Worm (Caenorhabditis elegans): ENCODE data around the gene nhr-162.

nhr-162 gene

DNA sequence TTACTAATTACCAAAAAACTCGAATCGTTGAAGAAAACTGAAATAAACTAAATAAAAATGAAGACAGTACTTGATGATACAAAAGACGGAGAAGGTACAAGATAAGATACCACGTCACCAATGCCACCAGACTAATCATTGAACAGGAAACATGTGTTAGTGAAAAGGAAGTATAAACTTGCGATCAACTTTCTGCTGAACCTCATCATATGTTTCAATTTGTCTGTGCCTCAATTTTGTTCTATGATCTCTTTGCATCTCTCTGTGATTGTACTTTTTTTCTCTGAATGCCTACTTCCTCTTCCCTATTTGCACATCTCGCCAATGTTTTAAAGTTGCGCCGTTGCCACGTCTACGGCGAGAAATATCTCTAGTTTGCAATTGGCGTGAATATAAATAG lies 2.3 kb upstream of the nhr-162 start:
- no peak for TF ChIP-seq ama-1 (optimal IDR thresholded peaks at IDR 0.05)
- TF ChIP-seq ceh-36 (tag; optimal IDR thresholded peaks at IDR 0.05), result no peak
- TF ChIP-seq scrt-1 (GFP tag; IDR thresholded peaks at IDR 0.05), result no peak

DNA sequence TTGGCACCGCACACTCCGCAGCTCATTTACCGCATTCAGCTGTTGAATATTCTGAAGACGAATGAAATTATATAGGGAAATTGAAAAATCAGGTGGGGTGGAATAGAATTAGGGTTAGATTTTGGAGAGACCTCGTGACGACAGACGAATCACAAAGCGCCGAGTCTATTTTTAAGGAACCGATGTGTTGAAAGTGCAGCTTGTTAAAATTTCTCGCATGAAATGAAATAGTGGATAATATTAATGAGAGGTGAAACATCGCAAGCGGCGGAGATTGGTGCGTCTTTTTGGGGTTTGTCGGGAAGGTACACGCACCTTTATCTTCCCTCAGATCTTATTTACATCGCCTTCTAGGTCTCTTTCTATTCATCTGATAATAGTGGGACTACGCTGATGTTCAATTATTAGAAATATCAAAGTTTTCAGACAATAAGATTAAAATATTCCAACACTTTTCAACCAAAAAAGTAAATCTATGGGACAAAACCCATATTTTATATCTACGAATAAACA lies 2.0 kb downstream of the nhr-162 start, which contains the start of gene nhr-140:
Gene nhr-140, minus strand, starts transcription at position 51 of the 513 bp plus-strand sequence.
- TF ChIP-seq hmg-4 (GFP tag; optimal IDR thresholded peaks at IDR 0.05), result no peak
- no peak for TF ChIP-seq pes-1 (GFP tag; IDR thresholded peaks at IDR 0.05)
- TF ChIP-seq sea-1 (GFP tag; conservative IDR thresholded peaks at IDR 0.05), result no peak
- TF ChIP-seq ets-7 (tag; optimal IDR thresholded peaks at IDR 0.05), result no peak
- no peak for TF ChIP-seq aly-1 (tag; optimal IDR thresholded peaks at IDR 0.05)

DNA sequence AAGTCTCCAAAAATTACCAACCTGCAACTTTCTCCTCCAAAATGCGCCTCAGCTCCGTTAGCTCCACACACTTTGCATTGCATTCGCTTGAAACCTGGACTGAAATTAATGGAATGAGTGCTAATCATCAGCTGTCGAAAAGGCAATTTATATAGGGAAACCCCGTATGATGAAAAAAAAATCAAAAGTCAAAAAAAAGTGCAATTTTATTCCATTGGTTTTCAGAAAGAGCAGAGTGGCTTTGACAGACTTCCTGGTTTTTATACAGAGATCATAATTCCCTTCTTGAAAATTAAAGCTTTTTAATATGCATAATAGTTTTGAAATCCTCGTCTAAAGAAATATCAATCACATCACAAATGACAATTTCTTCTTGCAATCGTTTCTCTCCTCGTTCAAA lies 4.0 kb downstream of the nhr-162 start, which contains the start of gene nhr-139:
Gene nhr-139, minus strand, starts transcription at position 101 of the 400 bp plus-strand sequence.
- TF ChIP-seq ceh-13 (GFP tag; optimal IDR thresholded peaks at IDR 0.05) (no peak), tra-4 (tag; optimal IDR thresholded peaks at IDR 0.05) (no peak), B0310.2 (tag; optimal IDR thresholded peaks at IDR 0.05) (no peak), ama-1 (optimal IDR thresholded peaks at IDR 0.05) (no peak), hmg-4 (GFP tag; optimal IDR thresholded peaks at IDR 0.05) (no peak), tbx-11 (GFP tag; IDR thresholded peaks at IDR 0.05) (no peak), tbx-37 (GFP tag; conservative IDR thresholded peaks at IDR 0.05) (no peak), scrt-1 (GFP tag; IDR thresholded peaks at IDR 0.05) (no peak), flt-1 (GFP tag; IDR thresholded peaks at IDR 0.05) (no peak), aly-1 (tag; optimal IDR thresholded peaks at IDR 0.05) (no peak), hmbx-1 (tag; optimal IDR thresholded peaks at IDR 0.05) (no peak), hnd-1 (tag; optimal IDR thresholded peaks at IDR 0.05) (no peak), F13C5.2 (tag; optimal IDR thresholded peaks at IDR 0.05) (no peak)

DNA sequence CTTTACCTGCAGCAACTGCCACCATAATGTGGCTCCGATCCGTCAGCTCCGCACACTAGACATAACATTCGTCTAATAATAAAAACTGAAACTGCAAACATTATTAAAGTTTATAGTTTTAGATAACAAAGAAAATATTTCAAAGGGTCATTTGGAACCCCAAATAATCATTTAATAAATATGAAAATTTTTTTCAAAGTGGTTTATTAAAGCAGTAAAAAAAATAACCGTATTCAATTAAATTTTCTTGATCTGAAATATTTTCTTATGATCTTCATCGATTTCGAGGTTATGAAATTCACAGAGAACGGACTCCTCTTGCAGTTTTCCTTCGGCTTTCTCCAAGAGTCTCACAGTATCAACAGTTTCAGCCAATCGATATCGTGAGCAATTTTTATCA lies 5.7 kb downstream of the nhr-162 start, which contains the start of gene nhr-163:
Gene nhr-163, minus strand, starts transcription at position 101 of the 400 bp plus-strand sequence.
- TF ChIP-seq hmbx-1 (tag; optimal IDR thresholded peaks at IDR 0.05) (no peak), sea-1 (GFP tag; conservative IDR thresholded peaks at IDR 0.05) (no peak), ceh-36 (tag; optimal IDR thresholded peaks at IDR 0.05) (no peak), F13C5.2 (tag; optimal IDR thresholded peaks at IDR 0.05) (no peak), pes-1 (GFP tag; IDR thresholded peaks at IDR 0.05) (no peak)

DNA sequence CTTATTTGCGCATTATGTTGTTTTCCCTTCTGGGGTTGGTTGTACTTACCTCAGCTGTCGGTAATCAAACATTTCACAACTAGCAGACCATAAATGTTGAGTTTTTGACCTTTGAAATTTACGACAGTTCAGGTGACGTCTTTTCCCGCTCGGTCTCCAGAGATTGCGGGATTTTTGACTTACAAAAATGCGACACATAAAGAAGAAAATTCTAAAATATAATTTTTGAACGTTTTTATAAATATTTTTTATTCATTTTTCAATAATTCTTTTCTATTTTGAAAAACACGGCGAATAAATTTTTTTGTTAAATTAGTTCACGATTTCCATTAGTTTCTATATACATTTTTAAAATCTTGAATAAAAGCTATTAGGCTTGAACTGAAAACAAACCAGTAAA lies 8.9 kb downstream of the nhr-162 start, which contains the start of gene nhr-161:
Gene nhr-161, minus strand, starts transcription at position 101 of the 400 bp plus-strand sequence.
- TF ChIP-seq hmg-4 (GFP tag; optimal IDR thresholded peaks at IDR 0.05) (no peak), sea-1 (GFP tag; conservative IDR thresholded peaks at IDR 0.05) (no peak), flt-1 (GFP tag; IDR thresholded peaks at IDR 0.05) (no peak), ets-7 (tag; optimal IDR thresholded peaks at IDR 0.05) (no peak), ama-1 (optimal IDR thresholded peaks at IDR 0.05) (no peak), pes-1 (GFP tag; IDR thresholded peaks at IDR 0.05) (no peak), hmbx-1 (tag; optimal IDR thresholded peaks at IDR 0.05) (no peak), tra-4 (tag; optimal IDR thresholded peaks at IDR 0.05) (no peak), scrt-1 (GFP tag; IDR thresholded peaks at IDR 0.05) (no peak)

DNA sequence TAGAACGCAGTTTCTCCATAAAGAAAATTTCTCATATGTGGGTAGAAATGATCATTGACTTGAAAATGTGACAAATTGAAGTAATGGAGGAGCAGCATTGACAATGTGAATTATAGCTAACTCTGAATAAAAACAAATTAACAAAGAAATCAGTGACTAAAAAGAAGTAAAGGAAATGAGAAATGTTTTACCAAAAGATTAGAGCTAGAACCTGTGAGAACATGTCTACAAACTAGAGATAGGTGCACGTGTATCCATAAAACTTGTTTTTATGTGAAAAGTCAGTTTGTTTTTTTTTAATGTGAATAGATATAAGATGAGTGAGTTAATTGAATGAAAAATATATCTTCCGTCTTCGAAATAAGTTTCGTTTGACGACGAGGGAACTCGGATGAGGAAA lies 12.7 kb downstream of the nhr-162 start, which contains the start of gene sre-12:
Gene sre-12, minus strand, starts transcription at position 101 of the 400 bp plus-strand sequence.
- TF ChIP-seq tbx-11 (GFP tag; IDR thresholded peaks at IDR 0.05) (no peak), ets-7 (tag; optimal IDR thresholded peaks at IDR 0.05) (no peak), tbx-37 (GFP tag; conservative IDR thresholded peaks at IDR 0.05) (no peak), hnd-1 (tag; optimal IDR thresholded peaks at IDR 0.05) (no peak), aly-1 (tag; optimal IDR thresholded peaks at IDR 0.05) (no peak), ceh-13 (GFP tag; optimal IDR thresholded peaks at IDR 0.05) (no peak), hmbx-1 (tag; optimal IDR thresholded peaks at IDR 0.05) (no peak), ceh-36 (tag; optimal IDR thresholded peaks at IDR 0.05) (no peak), ama-1 (optimal IDR thresholded peaks at IDR 0.05) (no peak), flt-1 (GFP tag; IDR thresholded peaks at IDR 0.05) (no peak), scrt-1 (GFP tag; IDR thresholded peaks at IDR 0.05) (no peak), F13C5.2 (tag; optimal IDR thresholded peaks at IDR 0.05) (no peak), B0310.2 (tag; optimal IDR thresholded peaks at IDR 0.05) (no peak), tra-4 (tag; optimal IDR thresholded peaks at IDR 0.05) (no peak), pes-1 (GFP tag; IDR thresholded peaks at IDR 0.05) (no peak), sea-1 (GFP tag; conservative IDR thresholded peaks at IDR 0.05) (no peak), hmg-4 (GFP tag; optimal IDR thresholded peaks at IDR 0.05) (no peak)

DNA sequence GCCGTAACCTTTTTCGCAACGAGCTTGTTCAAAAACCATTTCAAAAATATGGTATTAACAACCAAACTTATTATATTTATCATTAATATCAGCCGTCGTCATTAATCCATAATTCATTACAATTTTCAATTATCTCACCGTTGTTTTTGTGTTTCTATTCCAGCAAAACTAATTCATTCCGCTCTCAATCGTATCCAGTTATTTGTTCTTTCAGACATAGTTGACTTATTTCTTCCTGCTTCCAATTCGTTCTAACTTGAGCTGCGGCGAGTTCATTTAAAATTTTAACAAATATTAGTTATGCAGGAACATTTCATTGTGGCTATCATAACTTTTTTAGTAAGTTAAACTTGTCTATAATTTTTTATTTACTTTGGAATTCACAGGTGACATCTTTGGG lies 15.6 kb downstream of the nhr-162 start, which contains the start of gene srx-16:
Gene srx-16, plus strand, starts transcription at position 301 of the 400 bp plus-strand sequence.
- TF ChIP-seq F13C5.2 (tag; optimal IDR thresholded peaks at IDR 0.05) (no peak), hnd-1 (tag; optimal IDR thresholded peaks at IDR 0.05) (no peak), tra-4 (tag; optimal IDR thresholded peaks at IDR 0.05) (no peak), tbx-11 (GFP tag; IDR thresholded peaks at IDR 0.05) (no peak), ceh-13 (GFP tag; optimal IDR thresholded peaks at IDR 0.05) (no peak), flt-1 (GFP tag; IDR thresholded peaks at IDR 0.05) (no peak), ama-1 (optimal IDR thresholded peaks at IDR 0.05) (no peak), ceh-36 (tag; optimal IDR thresholded peaks at IDR 0.05) (no peak), aly-1 (tag; optimal IDR thresholded peaks at IDR 0.05) (no peak)

DNA sequence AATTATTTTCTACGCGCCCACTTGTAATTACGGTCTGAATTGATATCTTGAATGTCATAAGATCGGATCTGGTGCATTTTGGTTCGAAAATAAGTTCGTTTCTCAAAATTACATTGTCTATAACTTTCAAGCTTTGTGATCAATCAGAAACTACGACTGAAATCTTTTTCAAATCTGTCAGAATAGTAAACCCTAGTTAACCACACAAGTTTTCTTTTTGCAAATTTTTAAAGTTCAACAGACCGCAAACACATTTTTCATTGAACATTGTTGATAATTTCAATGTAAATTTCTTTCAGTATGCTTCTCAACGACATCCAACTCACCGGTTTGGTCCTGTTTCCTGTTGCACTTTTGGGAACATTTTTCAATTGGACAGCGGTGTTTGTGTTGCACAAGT lies 20.1 kb downstream of the nhr-162 start, which contains the start of gene srx-59:
Gene srx-59, plus strand, starts transcription at position 301 of the 400 bp plus-strand sequence.
- no peak for TF ChIP-seq B0310.2 (tag; optimal IDR thresholded peaks at IDR 0.05)
- no peak for TF ChIP-seq flt-1 (GFP tag; IDR thresholded peaks at IDR 0.05)
- TF ChIP-seq ama-1 (optimal IDR thresholded peaks at IDR 0.05), result no peak
- no peak for TF ChIP-seq hmbx-1 (tag; optimal IDR thresholded peaks at IDR 0.05)
- TF ChIP-seq ceh-13 (GFP tag; optimal IDR thresholded peaks at IDR 0.05), result no peak
- no peak for TF ChIP-seq tra-4 (tag; optimal IDR thresholded peaks at IDR 0.05)
- no peak for TF ChIP-seq tbx-37 (GFP tag; conservative IDR thresholded peaks at IDR 0.05)
